Worm (Caenorhabditis elegans) whole organism, young adult: ENCODE measurements around the gene phat-4.

Experiments
- Y53G8AR.9 ChIP-seq: fragments of 200-800 bp; sonication (Bioruptor generic); conservative IDR thresholded peaks from 2 replicates; pipeline ENCODE4 v1.3.6; 2022; ENCODE audit warnings: missing genetic modification reagents, missing genetic modification characterization, missing compliant biosample characterization
- hmg-1.2 ChIP-seq: fragments of 200-800 bp; sonication (Bioruptor generic); IDR thresholded peaks from 2 replicates; pipeline ENCODE4 v1.3.6; 2022; ENCODE audit warnings: missing genetic modification reagents, missing genetic modification characterization, missing compliant biosample characterization
- lin-35 ChIP-seq, 3 experiments: fragments of 150-350 bp in 2 of 3; sonication (generic microtip) in 1 of 3; optimal IDR thresholded peaks; 2 replicates each; lab custom pipeline; 2014 to 2018; ENCODE audit warnings: missing biosample characterization in 3 of 3, missing genetic modification characterization in 3 of 3, missing genetic modification reagents in 3 of 3
- ztf-18 ChIP-seq: sonication (generic microtip); optimal IDR thresholded peaks from 2 replicates; lab custom pipeline; 2016; ENCODE audit warnings: missing genotype, mild to moderate bottlenecking, missing genetic modification characterization, missing compliant biosample characterization

- TF ChIP-seq Y53G8AR.9 (GFP tag; lab: Robert Waterston, UW) = no peak
- no peak for TF ChIP-seq ztf-18 (tag; lab: Kevin White, UChicago)
- TF ChIP-seq lin-35 (GFP tag; optimal IDR thresholded peaks at IDR 0.05; lab: Kevin White, UChicago) = no peak
- no peak for TF ChIP-seq hmg-1.2 (GFP tag; lab: Robert Waterston, UW)
These were observed 9.1 kb upstream of the phat-4 start, which contains the start of gene T05B4.10 for ce11 chrV:4120629-4121028.
